Worm (Caenorhabditis elegans): ENCODE results near the gene lgc-18.
A peak's percentile ranks its signal among the peaks of the same experiment; 100 is the strongest.

lgc-18 gene

DNA sequence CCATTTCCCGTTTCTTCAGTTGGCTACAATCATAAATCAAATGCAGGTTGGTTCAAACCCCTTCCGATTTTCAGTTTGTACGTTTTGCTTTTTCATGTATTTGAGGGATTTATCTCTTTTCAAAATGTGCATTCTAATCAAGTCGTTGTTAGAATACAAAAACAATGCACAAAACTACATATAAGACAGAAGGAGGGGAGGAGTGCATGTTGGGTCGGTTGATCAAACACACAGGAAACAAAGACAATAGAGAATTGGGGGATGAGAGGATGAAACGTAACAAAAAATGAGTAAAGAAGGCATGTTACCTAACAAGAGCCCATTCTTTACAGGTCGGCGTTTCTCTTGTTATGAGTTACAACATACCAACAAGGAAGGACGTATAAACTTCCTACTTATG lies 27.4 kb upstream of the lgc-18 start:
- TF ChIP-seq F13H6.1 (tag; optimal IDR thresholded peaks at IDR 0.05), result no peak
- TF ChIP-seq crh-2 (tag; optimal IDR thresholded peaks at IDR 0.05), result no peak
- no peak for TF ChIP-seq Y55F3AM.14 (GFP tag; optimal IDR thresholded peaks at IDR 0.05)
- no peak for TF ChIP-seq elt-3 (tag; optimal IDR thresholded peaks at IDR 0.05)
- no peak for TF ChIP-seq mbf-1 (tag; optimal IDR thresholded peaks at IDR 0.05)
- TF ChIP-seq ceh-82 (tag; optimal IDR thresholded peaks at IDR 0.05), result no peak
- no peak for TF ChIP-seq sma-9 (GFP tag; optimal IDR thresholded peaks at IDR 0.05)
- TF ChIP-seq sma-9 (tag; optimal IDR thresholded peaks at IDR 0.05), result no peak
- TF ChIP-seq sem-4 (tag; optimal IDR thresholded peaks at IDR 0.05), result no peak
- TF ChIP-seq alr-1 (tag; optimal IDR thresholded peaks at IDR 0.05), result no peak
- no peak for TF ChIP-seq ama-1 (optimal IDR thresholded peaks at IDR 0.05)
- TF ChIP-seq R02D3.7 (tag; optimal IDR thresholded peaks at IDR 0.05), result no peak

DNA sequence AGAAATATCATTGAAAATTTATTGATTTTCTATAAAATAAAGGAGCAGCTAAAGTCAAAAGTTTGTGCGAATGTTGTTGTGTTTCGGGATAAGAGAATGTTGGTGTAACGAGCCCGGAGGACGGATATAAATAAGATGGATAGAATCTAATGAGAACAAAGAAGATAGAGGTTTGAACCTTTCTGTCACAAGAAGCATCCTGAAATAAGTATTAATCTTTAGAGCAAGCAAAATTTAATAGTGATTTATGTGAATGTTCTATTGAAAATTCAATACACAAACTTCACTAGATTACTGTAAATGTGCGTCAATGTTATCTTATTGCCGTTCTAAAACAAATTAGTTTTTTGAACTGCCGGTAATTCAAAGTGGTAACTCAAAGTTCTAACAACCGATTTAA lies 21.7 kb upstream of the lgc-18 start, which contains the start of gene W03G11.3:
Gene W03G11.3, minus strand, starts transcription at position 101 of the 400 bp plus-strand sequence.
- TF ChIP-seq Y55F3AM.14 (GFP tag; optimal IDR thresholded peaks at IDR 0.05), result no peak
- TF ChIP-seq sem-4 (tag; optimal IDR thresholded peaks at IDR 0.05), result no peak
- TF ChIP-seq skn-1 (tag; optimal IDR thresholded peaks at IDR 0.05), result no peak
- no peak for TF ChIP-seq snpc-4 (tag; optimal IDR thresholded peaks at IDR 0.05)
- no peak for TF ChIP-seq ama-1 (optimal IDR thresholded peaks at IDR 0.05)
- no peak for TF ChIP-seq nhr-77 (tag; optimal IDR thresholded peaks at IDR 0.05)
- TF ChIP-seq fos-1 (tag; optimal IDR thresholded peaks at IDR 0.05), result no peak
- no peak for TF ChIP-seq sma-9 (GFP tag; optimal IDR thresholded peaks at IDR 0.05)
- TF ChIP-seq sma-9 (tag; optimal IDR thresholded peaks at IDR 0.05), result no peak
- no peak for TF ChIP-seq nhr-21 (tag; optimal IDR thresholded peaks at IDR 0.05)
- TF ChIP-seq C34F6.9 (tag; optimal IDR thresholded peaks at IDR 0.05), result no peak
- no peak for TF ChIP-seq ceh-82 (tag; optimal IDR thresholded peaks at IDR 0.05)

DNA sequence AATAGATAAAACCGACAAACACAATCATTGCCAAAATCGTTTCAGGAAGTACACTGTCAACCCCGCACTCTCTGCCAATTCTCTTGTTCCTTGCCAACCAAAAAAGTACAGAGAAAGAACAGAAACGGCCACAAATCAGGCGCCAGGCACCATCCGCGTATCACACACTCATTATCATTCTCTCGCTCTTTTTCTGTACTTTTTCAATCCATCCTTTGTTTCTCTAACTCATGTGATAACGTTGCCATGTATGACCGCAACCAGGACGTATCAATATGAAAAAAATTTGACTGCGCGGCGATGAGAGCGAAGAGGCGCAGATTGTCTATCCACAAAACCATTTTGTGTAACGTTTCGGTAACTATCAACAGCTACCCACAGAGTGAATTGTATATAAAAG lies 20.8 kb upstream of the lgc-18 start, which contains the start of gene col-181:
Gene col-181, plus strand, starts transcription at position 301 of the 400 bp plus-strand sequence.
- TF ChIP-seq unc-55 (GFP tag; optimal IDR thresholded peaks at IDR 0.05) (no peak), nhr-10 (tag; optimal IDR thresholded peaks at IDR 0.05) (no peak), crh-2 (tag; optimal IDR thresholded peaks at IDR 0.05) (no peak), nhr-23 (tag; optimal IDR thresholded peaks at IDR 0.05) (no peak), snpc-4 (tag; optimal IDR thresholded peaks at IDR 0.05) (no peak), Y55F3AM.14 (GFP tag; optimal IDR thresholded peaks at IDR 0.05) (no peak), nhr-11 (tag; optimal IDR thresholded peaks at IDR 0.05) (no peak), lin-13 (GFP tag; optimal IDR thresholded peaks at IDR 0.05) (no peak), peb-1 (tag; optimal IDR thresholded peaks at IDR 0.05) (no peak), nhr-25 (tag; optimal IDR thresholded peaks at IDR 0.05) (no peak), nhr-12 (tag; optimal IDR thresholded peaks at IDR 0.05) (no peak), ztf-1 (GFP tag; conservative IDR thresholded peaks at IDR 0.05) (no peak), ztf-11 (tag; optimal IDR thresholded peaks at IDR 0.05) (no peak), lin-39 (tag; optimal IDR thresholded peaks at IDR 0.05) (no peak), mdl-1 (tag; optimal IDR thresholded peaks at IDR 0.05) (no peak), C34F6.9 (tag; optimal IDR thresholded peaks at IDR 0.05) (no peak), F13H6.1 (tag; optimal IDR thresholded peaks at IDR 0.05) (no peak), lin-11 (tag; optimal IDR thresholded peaks at IDR 0.05) (no peak)

DNA sequence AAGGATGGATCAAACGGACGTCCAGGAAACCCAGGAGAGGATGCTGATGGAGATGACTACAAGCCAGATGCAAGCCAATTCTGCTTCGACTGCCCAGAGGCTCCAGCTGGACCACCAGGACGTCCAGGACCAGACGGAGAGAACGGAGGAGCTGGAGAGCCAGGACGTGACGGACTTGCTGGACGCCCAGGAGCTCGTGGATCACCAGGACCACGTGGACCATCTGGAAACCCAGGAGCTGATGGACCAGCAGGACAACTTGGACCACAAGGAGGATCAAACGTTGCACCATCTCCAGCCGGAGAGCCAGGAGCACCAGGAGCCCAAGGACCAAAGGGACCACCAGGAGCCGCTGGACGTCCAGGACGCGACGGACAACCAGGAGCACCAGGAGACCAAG lies 19.9 kb upstream of the lgc-18 start:
- no peak for TF ChIP-seq dmd-4 (tag; optimal IDR thresholded peaks at IDR 0.05)
- TF ChIP-seq zag-1 (tag; optimal IDR thresholded peaks at IDR 0.05), result no peak
- TF ChIP-seq aly-2 (tag; optimal IDR thresholded peaks at IDR 0.05), result no peak
- no peak for TF ChIP-seq nhr-23 (tag; optimal IDR thresholded peaks at IDR 0.05)
- no peak for TF ChIP-seq ceh-82 (tag; optimal IDR thresholded peaks at IDR 0.05)
- TF ChIP-seq sma-9 (GFP tag; optimal IDR thresholded peaks at IDR 0.05), result no peak
- no peak for TF ChIP-seq sma-9 (tag; optimal IDR thresholded peaks at IDR 0.05)

DNA sequence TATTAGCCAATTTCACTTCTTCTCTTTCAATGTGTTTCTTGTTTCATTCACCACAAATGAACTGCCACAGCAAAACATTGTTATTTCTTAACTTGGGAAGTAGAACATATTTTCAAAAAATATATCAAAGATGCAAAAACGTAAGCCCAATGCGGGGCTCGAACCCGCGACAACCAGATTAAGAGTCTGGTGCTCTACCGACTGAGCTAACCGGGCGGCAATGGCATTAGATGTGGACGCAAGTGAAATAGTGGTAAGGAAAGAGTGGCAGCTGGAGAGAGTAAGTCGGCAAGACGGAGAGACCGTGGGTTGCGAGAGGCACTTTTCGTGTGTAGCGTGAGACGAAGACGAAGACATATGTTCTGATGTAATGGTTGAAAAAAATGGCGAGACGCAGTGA lies 19.4 kb upstream of the lgc-18 start:
- TF ChIP-seq lin-11 (tag; optimal IDR thresholded peaks at IDR 0.05) (peak; percentile 39), elt-3 (tag; optimal IDR thresholded peaks at IDR 0.05) (no peak), peb-1 (tag; optimal IDR thresholded peaks at IDR 0.05) (no peak), lin-39 (tag; optimal IDR thresholded peaks at IDR 0.05) (no peak), C34F6.9 (tag; optimal IDR thresholded peaks at IDR 0.05) (peak; percentile 56), elt-1 (tag; optimal IDR thresholded peaks at IDR 0.05) (no peak), nhr-10 (tag; optimal IDR thresholded peaks at IDR 0.05) (no peak), ceh-16 (tag; optimal IDR thresholded peaks at IDR 0.05) (peak; percentile 15), unc-62 (GFP tag; optimal IDR thresholded peaks at IDR 0.05) (no peak), aly-2 (tag; optimal IDR thresholded peaks at IDR 0.05) (no peak), Y55F3AM.14 (GFP tag; optimal IDR thresholded peaks at IDR 0.05) (peak; percentile 68), nhr-25 (tag; optimal IDR thresholded peaks at IDR 0.05) (no peak), ama-1 (optimal IDR thresholded peaks at IDR 0.05) (no peak), lsy-2 (tag; optimal IDR thresholded peaks at IDR 0.05) (peak in 1 of 2 experiments; percentile 66), ceh-82 (tag; optimal IDR thresholded peaks at IDR 0.05) (peak; percentile 27), ZK546.5 (tag; optimal IDR thresholded peaks at IDR 0.05) (no peak), nhr-23 (tag; optimal IDR thresholded peaks at IDR 0.05) (no peak), mbf-1 (tag; optimal IDR thresholded peaks at IDR 0.05) (no peak), egl-27 (tag; optimal IDR thresholded peaks at IDR 0.05) (peak; percentile 66), sem-4 (tag; optimal IDR thresholded peaks at IDR 0.05) (peak; percentile 72), mdl-1 (tag; optimal IDR thresholded peaks at IDR 0.05) (peak in 1 of 2 experiments; percentile 42), unc-39 (tag; optimal IDR thresholded peaks at IDR 0.05) (no peak), zag-1 (tag; optimal IDR thresholded peaks at IDR 0.05) (peak; percentile 46), gmeb-1 (tag; optimal IDR thresholded peaks at IDR 0.05) (no peak), R02D3.7 (tag; optimal IDR thresholded peaks at IDR 0.05) (no peak), nhr-237 (tag; optimal IDR thresholded peaks at IDR 0.05) (no peak), blmp-1 (tag; optimal IDR thresholded peaks at IDR 0.05; ENCODE audit: insufficient read depth) (no peak)

All from whole organism, L2 larva.